Worm (Caenorhabditis elegans) whole organism, L4/young adult: Measurements from ENCODE around the gene mig-21.

Source experiments
- W03F9.2 ChIP-seq: fragments of 150-350 bp; optimal IDR thresholded peaks from 2 replicates; lab custom pipeline; 2014; ENCODE audit warnings: missing biosample characterization, missing genetic modification characterization
- dao-5 ChIP-seq: sonication (generic microtip); optimal IDR thresholded peaks from 2 replicates; lab custom pipeline; 2016; ENCODE audit warnings: missing genotype, missing genetic modification characterization, moderate library complexity, missing compliant biosample characterization
- him-1 ChIP-seq: sonication (generic microtip); optimal IDR thresholded peaks from 2 replicates; lab custom pipeline; 2016; ENCODE audit warnings: missing genotype, missing genetic modification reagents, missing genetic modification characterization, missing compliant biosample characterization

The mig-21 gene

ce11 chrIII:5833376-5833775 is 44.8 kb downstream of the mig-21 start, which contains the start of the genes R12B2.13 and mdt-15:
Gene R12B2.13 (minus strand): TSS chrIII:5833476.
Gene mdt-15 (minus strand): TSS chrIII:5833751.
- no peak for TF ChIP-seq dao-5 (tag; lab: Kevin White, UChicago)
- TF ChIP-seq him-1 (tag; lab: Kevin White, UChicago), result no peak
- no peak for TF ChIP-seq W03F9.2 (tag; lab: Kevin White, UChicago)

ce11 chrIII:5832442-5832841 is 45.7 kb downstream of the mig-21 start:
- TF ChIP-seq W03F9.2 (tag; lab: Kevin White, UChicago) (no peak), him-1 (tag; lab: Kevin White, UChicago) (no peak), dao-5 (tag; lab: Kevin White, UChicago) (no peak)

- TF ChIP-seq dao-5 (tag; lab: Kevin White, UChicago) (no peak), him-1 (tag; lab: Kevin White, UChicago) (no peak), W03F9.2 (tag; lab: Kevin White, UChicago) (no peak)
These were observed 50.1 kb downstream of the mig-21 start for ce11 chrIII:5828065-5828464.
